Worm (Caenorhabditis elegans) whole organism, young adult: Measurements from ENCODE around the gene acy-4.

Experiments
- K12H6.12 ChIP-seq: fragments of 200-800 bp; sonication (Bioruptor generic); optimal IDR thresholded peaks from 2 replicates; lab custom pipeline; 2018; ENCODE audit warnings: mild to moderate bottlenecking, missing genetic modification characterization, missing compliant biosample characterization
- aptf-3 ChIP-seq: fragments of 200-800 bp; sonication (Bioruptor generic); IDR thresholded peaks from 2 replicates; pipeline ENCODE4 v1.3.6; 2022; ENCODE audit warnings: missing genetic modification characterization, missing compliant biosample characterization
- ccch-3 ChIP-seq: fragments of 200-800 bp; sonication (Bioruptor generic); optimal IDR thresholded peaks from 2 replicates; lab custom pipeline; 2018; ENCODE audit warnings: mild to moderate bottlenecking, missing genetic modification characterization, missing compliant biosample characterization

DNA sequence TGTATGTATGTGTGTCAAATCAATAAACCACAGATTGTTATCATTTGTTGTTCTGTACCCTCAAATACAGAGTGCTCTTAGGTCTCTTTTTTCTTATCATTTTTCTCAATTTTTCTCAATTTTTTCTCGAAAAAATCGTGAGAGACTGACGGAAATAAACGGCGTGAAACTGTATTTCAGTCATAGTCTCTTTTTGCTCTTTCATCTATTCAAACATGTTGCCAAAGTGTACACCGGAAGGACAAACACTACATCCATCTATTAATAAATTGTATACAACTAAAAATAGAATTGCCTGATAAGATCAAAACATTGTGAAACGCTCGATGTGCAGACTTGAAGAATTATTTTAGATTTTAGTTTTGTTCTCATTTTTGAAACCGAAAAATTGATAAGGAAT, 3.8 kb upstream of the acy-4 start:
- no peak for TF ChIP-seq K12H6.12 (tag; lab: Kevin White, UChicago)
- TF ChIP-seq aptf-3 (GFP tag; lab: Robert Waterston, UW): no peak
- no peak for TF ChIP-seq ccch-3
